Fruit fly (Drosophila melanogaster) whole organism, embryonic: ENCODE measurements around the gene Tyler.

ENCODE experiments used
- Adf1 ChIP-seq: fragments of 200-800 bp; sonication (Bioruptor generic); IDR thresholded peaks from 2 replicates; pipeline ENCODE4 v1.3.6; 2022; ENCODE audit warnings: missing biosample characterization, missing genetic modification characterization
- Asciz ChIP-seq: fragments of 200-800 bp; sonication (Bioruptor generic); optimal IDR thresholded peaks from 2 replicates; lab custom pipeline; 2017; ENCODE audit warnings: missing biosample characterization, mild to moderate bottlenecking, missing genetic modification characterization, missing genetic modification reagents
- Bteb2 ChIP-seq: fragments of 200-800 bp; sonication (Bioruptor generic); optimal IDR thresholded peaks from 2 replicates; lab custom pipeline; 2016; ENCODE audit warnings: missing biosample characterization, missing genetic modification characterization
- CG10147 ChIP-seq: fragments of 200-800 bp; sonication (Bioruptor generic); optimal IDR thresholded peaks from 2 replicates; lab custom pipeline; 2019; ENCODE audit warnings: missing biosample characterization, mild to moderate bottlenecking, missing genetic modification characterization, moderate library complexity
- CG11695 ChIP-seq: fragments of 200-800 bp; sonication (Bioruptor generic); IDR thresholded peaks from 3 replicates; pipeline ENCODE4 v1.3.6; 2022; ENCODE audit warnings: missing biosample characterization, missing genetic modification characterization
- CG11723 ChIP-seq: fragments of 200-800 bp; sonication (Bioruptor generic); optimal IDR thresholded peaks from 2 replicates; lab custom pipeline; 2017; ENCODE audit warnings: missing biosample characterization, mild to moderate bottlenecking, missing genetic modification characterization
- CG13287 ChIP-seq: fragments of 200-800 bp; sonication (Bioruptor generic); IDR thresholded peaks from 2 replicates; pipeline ENCODE4 v1.3.6; 2022; ENCODE audit warnings: missing biosample characterization, missing genetic modification characterization; ENCODE audit not compliant: partially characterized antibody
- CG13775 ChIP-seq: fragments of 200-800 bp; sonication (Bioruptor generic); optimal IDR thresholded peaks from 3 replicates; lab custom pipeline; 2017; ENCODE audit warnings: missing biosample characterization, mild to moderate bottlenecking, missing genetic modification characterization
- CG15479 ChIP-seq: fragments of 200-800 bp; sonication (Bioruptor generic); optimal IDR thresholded peaks from 3 replicates; lab custom pipeline; 2019; ENCODE audit warnings: missing biosample characterization, mild to moderate bottlenecking, missing genetic modification characterization, moderate library complexity
- CG17385 ChIP-seq: fragments of 200-800 bp; sonication (Bioruptor generic); optimal IDR thresholded peaks from 3 replicates; lab custom pipeline; 2018; ENCODE audit warnings: missing biosample characterization, mild to moderate bottlenecking, missing genetic modification characterization
- CG18599 ChIP-seq: fragments of 200-800 bp; sonication (Bioruptor generic); optimal IDR thresholded peaks from 3 replicates; lab custom pipeline; 2017; ENCODE audit warnings: missing biosample characterization, missing genetic modification characterization, mild to moderate bottlenecking, moderate library complexity, missing genetic modification reagents
- CG2120 ChIP-seq: fragments of 200-800 bp; sonication (Bioruptor generic); optimal IDR thresholded peaks from 3 replicates; lab custom pipeline; 2016; ENCODE audit warnings: missing biosample characterization, missing genetic modification characterization
- CG32532 ChIP-seq: fragments of 200-800 bp; sonication (Bioruptor generic); IDR thresholded peaks from 2 replicates; pipeline ENCODE4 v1.3.6; 2022; ENCODE audit warnings: missing biosample characterization, missing genetic modification characterization
- CG4404 ChIP-seq: fragments of 200-800 bp; sonication (Bioruptor generic); IDR thresholded peaks from 2 replicates; pipeline ENCODE4 v1.3.6; 2022; ENCODE audit warnings: missing biosample characterization, missing genetic modification characterization
- CG5180 ChIP-seq: fragments of 200-800 bp; sonication (Bioruptor generic); optimal IDR thresholded peaks from 3 replicates; lab custom pipeline; 2017; ENCODE audit warnings: missing biosample characterization, missing genetic modification characterization, mild to moderate bottlenecking, moderate library complexity, missing genetic modification reagents
- CG8478 ChIP-seq: fragments of >200 bp; optimal IDR thresholded peaks from 2 replicates; lab custom pipeline; 2018
- CG9215 ChIP-seq: fragments of 200-800 bp; sonication (Bioruptor generic); IDR thresholded peaks from 2 replicates; pipeline ENCODE4 v1.3.6; 2022; ENCODE audit warnings: missing biosample characterization, missing genetic modification characterization
- CG9932 ChIP-seq: fragments of 200-800 bp; sonication (Bioruptor generic); IDR thresholded peaks from 2 replicates; pipeline ENCODE4 v1.3.6; 2022; ENCODE audit warnings: missing biosample characterization, missing genetic modification characterization
- Deaf1 ChIP-seq: fragments of 200-800 bp; optimal IDR thresholded peaks from 3 replicates; lab custom pipeline; 2019; ENCODE audit warnings: missing biosample characterization, mild to moderate bottlenecking, missing genetic modification characterization, moderate library complexity
- Fer1 ChIP-seq: fragments of 200-800 bp; sonication (Bioruptor generic); optimal IDR thresholded peaks from 2 replicates; lab custom pipeline; 2017; ENCODE audit warnings: missing biosample characterization, mild to moderate bottlenecking, missing genetic modification characterization
- HLHmδ ChIP-seq: fragments of 200-800 bp; sonication (Bioruptor generic); optimal IDR thresholded peaks from 2 replicates; lab custom pipeline; 2018; ENCODE audit warnings: missing biosample characterization, mild to moderate bottlenecking, missing genetic modification characterization, moderate library complexity
- HmgD ChIP-seq: fragments of 200-800 bp; sonication (Bioruptor generic); optimal IDR thresholded peaks from 3 replicates; lab custom pipeline; 2016; ENCODE audit warnings: missing biosample characterization, missing genetic modification characterization
- Med ChIP-seq: fragments of 200-800 bp; sonication (Bioruptor generic); peaks from one replicate; lab custom pipeline; 2016; ENCODE audit warnings: missing biosample characterization, missing genetic modification characterization, mild to moderate bottlenecking, inconsistent platforms, moderate library complexity
- NK7.1 ChIP-seq: fragments of 200-800 bp; sonication (Bioruptor generic); optimal IDR thresholded peaks from 3 replicates; lab custom pipeline; 2016; ENCODE audit warnings: missing biosample characterization, missing genetic modification characterization
- Trl ChIP-seq, 3 experiments: fragments of >200 bp in 2 of 3; fragments of 200-800 bp in 1 of 3; sonication (Bioruptor generic) in 1 of 3; optimal IDR thresholded peaks; 2 replicates in 1 of 3; 3 replicates in 2 of 3; lab custom pipeline; 2016 to 2017; ENCODE audit warnings: missing biosample characterization in 1 of 3, missing genetic modification characterization in 1 of 3
- YL-1 ChIP-seq: fragments of 200-800 bp; sonication (Bioruptor generic); optimal IDR thresholded peaks from 3 replicates; lab custom pipeline; 2017; ENCODE audit warnings: missing biosample characterization, mild to moderate bottlenecking, missing genetic modification characterization
- abd-A ChIP-seq: fragments of 200-800 bp; sonication (Bioruptor generic); optimal IDR thresholded peaks from 3 replicates; lab custom pipeline; 2019; ENCODE audit warnings: missing biosample characterization, mild to moderate bottlenecking, missing genetic modification characterization, moderate library complexity
- ara ChIP-seq: fragments of 200-800 bp; sonication (Bioruptor generic); IDR thresholded peaks from 2 replicates; pipeline ENCODE4 v1.3.6; 2022; ENCODE audit warnings: missing biosample characterization, missing genetic modification characterization
- bbx ChIP-seq: fragments of 200-800 bp; sonication (Bioruptor generic); IDR thresholded peaks from 2 replicates; pipeline ENCODE4 v1.3.6; 2022; ENCODE audit warnings: missing biosample characterization, missing genetic modification characterization; ENCODE audit not compliant: partially characterized antibody
- cg ChIP-seq: fragments of 200-800 bp; sonication (Bioruptor generic); optimal IDR thresholded peaks from 3 replicates; lab custom pipeline; 2019; ENCODE audit warnings: missing biosample characterization, mild to moderate bottlenecking, missing genetic modification characterization, moderate library complexity
- chinmo ChIP-seq: fragments of 200-800 bp; sonication (Bioruptor generic); IDR thresholded peaks from 4 replicates; pipeline ENCODE4 v1.3.6; 2022; ENCODE audit warnings: missing biosample characterization, missing genetic modification characterization; ENCODE audit not compliant: partially characterized antibody
- chm ChIP-seq: fragments of 200-800 bp; sonication (Bioruptor generic); IDR thresholded peaks from 2 replicates; pipeline ENCODE4 v1.3.6; 2022; ENCODE audit warnings: missing biosample characterization, missing genetic modification characterization
- ci ChIP-seq: fragments of 200-800 bp; sonication (Bioruptor generic); IDR thresholded peaks from 3 replicates; pipeline ENCODE4 v1.3.6; 2022; ENCODE audit warnings: missing biosample characterization, missing genetic modification characterization
- corto ChIP-seq: fragments of 200-800 bp; sonication (Bioruptor generic); optimal IDR thresholded peaks from 2 replicates; lab custom pipeline; 2016; ENCODE audit warnings: missing biosample characterization, mild to moderate bottlenecking, missing genetic modification characterization, moderate library complexity
- crol ChIP-seq: fragments of 200-800 bp; sonication (Bioruptor generic); IDR thresholded peaks from 2 replicates; pipeline ENCODE4 v1.3.6; 2022; ENCODE audit warnings: missing biosample characterization, missing genetic modification characterization
- crp ChIP-seq, 2 experiments: fragments of 200-800 bp; sonication (Bioruptor generic); optimal IDR thresholded peaks; 2 replicates in 1 of 2; 3 replicates in 1 of 2; lab custom pipeline; 2017; ENCODE audit warnings: missing biosample characterization in 2 of 2, missing genetic modification characterization in 2 of 2, mild to moderate bottlenecking in 1 of 2, moderate library complexity in 1 of 2
- insv ChIP-seq, 2 experiments: fragments of 200-800 bp; sonication (Bioruptor generic); optimal IDR thresholded peaks; 3 replicates each; lab custom pipeline; 2016 to 2018; ENCODE audit warnings: missing biosample characterization in 2 of 2, missing genetic modification characterization in 2 of 2
- kah ChIP-seq: fragments of 200-800 bp; sonication (Bioruptor generic); optimal IDR thresholded peaks from 2 replicates; lab custom pipeline; 2018; ENCODE audit warnings: missing biosample characterization, mild to moderate bottlenecking, missing genetic modification characterization
- nerfin-1 ChIP-seq: fragments of 200-800 bp; sonication (Bioruptor generic); optimal IDR thresholded peaks from 3 replicates; lab custom pipeline; 2019; ENCODE audit warnings: missing biosample characterization, mild to moderate bottlenecking, missing genetic modification characterization, moderate library complexity
- nom ChIP-seq: fragments of 200-800 bp; sonication (Bioruptor generic); optimal IDR thresholded peaks from 2 replicates; lab custom pipeline; 2017; ENCODE audit warnings: missing biosample characterization, missing genetic modification characterization, mild to moderate bottlenecking, moderate library complexity, missing genetic modification reagents
- pfk ChIP-seq: fragments of 200-800 bp; sonication (Bioruptor generic); optimal IDR thresholded peaks from 2 replicates; lab custom pipeline; 2018; ENCODE audit warnings: missing biosample characterization, mild to moderate bottlenecking, missing genetic modification characterization, moderate library complexity
- psq ChIP-seq: fragments of 200-800 bp; sonication (Bioruptor generic); optimal IDR thresholded peaks from 2 replicates; lab custom pipeline; 2017; ENCODE audit warnings: missing biosample characterization, missing genetic modification characterization
- ro ChIP-seq: fragments of 200-800 bp; sonication (Bioruptor generic); IDR thresholded peaks from 2 replicates; pipeline ENCODE4 v1.3.6; 2022; ENCODE audit warnings: missing biosample characterization, missing genetic modification characterization
- schlank ChIP-seq: fragments of 200-800 bp; sonication (Bioruptor generic); optimal IDR thresholded peaks from 2 replicates; lab custom pipeline; 2018; ENCODE audit warnings: missing biosample characterization, mild to moderate bottlenecking, missing genetic modification characterization
- stwl ChIP-seq: fragments of 200-800 bp; sonication (Bioruptor generic); optimal IDR thresholded peaks from 3 replicates; lab custom pipeline; 2018; ENCODE audit warnings: missing biosample characterization, mild to moderate bottlenecking, missing genetic modification characterization, moderate library complexity
- tin ChIP-seq: fragments of 200-800 bp; sonication (Bioruptor generic); optimal IDR thresholded peaks from 3 replicates; lab custom pipeline; 2016; ENCODE audit warnings: missing biosample characterization, missing genetic modification characterization
- vvl ChIP-seq: fragments of 200-800 bp; sonication (Bioruptor generic); IDR thresholded peaks from 2 replicates; pipeline ENCODE4 v1.3.6; 2022; ENCODE audit warnings: missing biosample characterization, missing genetic modification characterization

Tyler gene

dm6 chrX:19631365-19631832 lies 20.1 kb downstream of the Tyler start (continued):
- no peak for TF ChIP-seq NK7.1 (GFP tag; lab: Kevin White, UChicago)
- no peak for TF ChIP-seq Bteb2
- TF ChIP-seq abd-A (tag; lab: Kevin White, UChicago), result no peak
- peak in 1 of 2 experiments; percentile 51 for TF ChIP-seq crp (GFP tag; optimal IDR thresholded peaks at IDR 0.05; lab: Kevin White, UChicago)
- TF ChIP-seq schlank (tag; lab: Kevin White, UChicago), result no peak
- TF ChIP-seq corto (GFP tag; lab: Kevin White, UChicago), result no peak
- peak; percentile 49; the same call in 1 of the 2 replicates for TF ChIP-seq CG13287 (GFP tag; lab: Robert Waterston, UW)
- TF ChIP-seq CG11695 (GFP tag; lab: Robert Waterston, UW), result peak; percentile 64; the same call in 1 of the 3 replicates
- TF ChIP-seq nom, result peak; percentile 62

DNA sequence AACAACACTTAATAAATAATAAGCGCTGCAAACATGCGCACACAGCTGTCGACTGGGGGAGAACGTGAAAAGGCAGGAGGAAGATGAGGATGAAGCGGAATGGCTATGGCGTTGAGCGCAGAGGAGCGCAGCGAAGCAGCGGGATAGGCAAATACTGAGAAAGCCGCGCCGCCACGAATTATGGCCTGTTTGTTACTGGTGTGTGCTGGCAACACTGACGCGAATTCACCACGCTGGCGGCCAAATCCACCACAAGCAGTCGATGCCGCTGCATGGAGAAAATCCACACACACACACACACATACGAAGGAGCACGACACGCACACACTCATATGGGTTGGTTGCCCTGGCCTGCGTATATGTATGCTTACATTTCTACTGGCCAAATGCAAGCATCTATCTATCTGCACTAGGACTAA lies 25.7 kb downstream of the Tyler start:
- TF ChIP-seq cg (GFP tag; lab: Kevin White, UChicago) (peak; percentile 94), CG17385 (no peak), stwl (tag; lab: Kevin White, UChicago) (peak; percentile 7), nerfin-1 (tag; lab: Kevin White, UChicago) (peak; percentile 73), HLHmδ (GFP tag; lab: Kevin White, UChicago) (peak; percentile 80), chm (GFP tag; lab: Robert Waterston, UW) (peak; percentile 40; the same call in 1 of the 2 replicates), pfk (GFP tag; lab: Kevin White, UChicago) (no peak), Asciz (no peak), Fer1 (GFP tag; lab: Kevin White, UChicago) (peak; percentile 29), ara (no peak), ci (GFP tag; lab: Robert Waterston, UW) (peak; percentile 54; the same call in 2 of the 3 replicates), ro (GFP tag; lab: Robert Waterston, UW) (no peak), crol (GFP tag; lab: Robert Waterston, UW) (peak; percentile 80), YL-1 (peak; percentile 51), nom (peak; percentile 65), CG18599 (GFP tag; lab: Kevin White, UChicago) (peak; percentile 18), CG9215 (GFP tag; lab: Robert Waterston, UW) (peak; percentile 86), CG4404 (GFP tag; lab: Robert Waterston, UW) (no peak), tin (GFP tag; lab: Kevin White, UChicago) (no peak), CG8478 (peak; percentile 98), chinmo (GFP tag; lab: Robert Waterston, UW) (peak; percentile 83; the same call in 3 of the 4 replicates), CG9932 (GFP tag; lab: Robert Waterston, UW) (peak; percentile 14; the same call in 1 of the 2 replicates), insv (GFP tag; optimal IDR thresholded peaks at IDR 0.05; lab: Kevin White, UChicago) (peak in 1 of 2 experiments; percentile 17), vvl (GFP tag; lab: Robert Waterston, UW) (no peak), CG13775 (GFP tag; lab: Kevin White, UChicago) (no peak), psq (GFP tag; lab: Kevin White, UChicago) (peak; percentile 69), bbx (GFP tag; lab: Robert Waterston, UW) (0 out of 2 replicates have a peak, but pooled peaks have one; percentile 24), CG10147 (GFP tag; lab: Kevin White, UChicago) (no peak), CG15479 (GFP tag; lab: Kevin White, UChicago) (no peak), Deaf1 (peak; percentile 18), CG5180 (GFP tag; lab: Kevin White, UChicago) (no peak), Med (GFP tag; lab: Kevin White, UChicago) (peak; percentile 34), CG11723 (GFP tag; lab: Kevin White, UChicago) (peak; percentile 22), kah (GFP tag; lab: Kevin White, UChicago) (no peak), HmgD (GFP tag; lab: Kevin White, UChicago) (peak; percentile 10), CG2120 (peak; percentile 30), Adf1 (peak; percentile 54; the same call in 1 of the 2 replicates), Trl (optimal IDR thresholded peaks at IDR 0.05; lab: Kevin White, UChicago) (peak in 1 of 2 experiments; percentile 18), Trl (GFP tag; optimal IDR thresholded peaks at IDR 0.05; lab: Kevin White, UChicago) (no peak), CG32532 (GFP tag; lab: Robert Waterston, UW) (peak; percentile 27; the same call in 1 of the 2 replicates)
